Fruit fly (Drosophila melanogaster) whole organism, embryonic: ENCODE measurements around the gene Arfip.

Experiments
- Ada2b ChIP-seq: fragments of 200-800 bp; sonication (Bioruptor generic); IDR thresholded peaks from 2 replicates; pipeline ENCODE4 v1.3.6; 2022; ENCODE audit warnings: missing biosample characterization, missing genetic modification characterization
- Aef1 ChIP-seq: fragments of 200-800 bp; sonication (Bioruptor generic); IDR thresholded peaks from 3 replicates; pipeline ENCODE4 v1.3.6; 2022; ENCODE audit warnings: missing biosample characterization, missing genetic modification characterization
- Awh ChIP-seq: fragments of 200-800 bp; sonication (Bioruptor generic); IDR thresholded peaks from 2 replicates; pipeline ENCODE4, ENCODE4 v1.3.6; 2022; ENCODE audit warnings: missing biosample characterization, missing genetic modification characterization
- B-H2 ChIP-seq: fragments of 200-800 bp; sonication (Bioruptor generic); optimal IDR thresholded peaks from 2 replicates; lab custom pipeline; 2018; ENCODE audit warnings: missing biosample characterization, mild to moderate bottlenecking, missing genetic modification characterization
- CG12769 ChIP-seq: fragments of 200-800 bp; sonication (Bioruptor generic); optimal IDR thresholded peaks from 2 replicates; lab custom pipeline; 2019; ENCODE audit warnings: missing biosample characterization, mild to moderate bottlenecking, missing genetic modification characterization, moderate library complexity
- CG12942 ChIP-seq: fragments of 200-800 bp; sonication (Bioruptor generic); optimal IDR thresholded peaks from 3 replicates; lab custom pipeline; 2016; ENCODE audit warnings: missing biosample characterization, missing genetic modification characterization
- CG14667 ChIP-seq: fragments of 200-800 bp; sonication (Bioruptor generic); IDR thresholded peaks from 2 replicates; pipeline ENCODE4 v1.3.6; 2022; ENCODE audit warnings: missing biosample characterization, missing genetic modification characterization
- CG30020 ChIP-seq: fragments of 200-800 bp; optimal IDR thresholded peaks from 2 replicates; lab custom pipeline; 2019; ENCODE audit warnings: missing biosample characterization, mild to moderate bottlenecking, missing genetic modification characterization, moderate library complexity
- CG31365 ChIP-seq: fragments of 200-800 bp; sonication (Bioruptor generic); optimal IDR thresholded peaks from 2 replicates; lab custom pipeline; 2018; ENCODE audit warnings: missing biosample characterization, mild to moderate bottlenecking, missing genetic modification characterization
- CG32532 ChIP-seq: fragments of 200-800 bp; sonication (Bioruptor generic); IDR thresholded peaks from 2 replicates; pipeline ENCODE4 v1.3.6; 2022; ENCODE audit warnings: missing biosample characterization, missing genetic modification characterization
- CG4282 ChIP-seq: fragments of 200-800 bp; sonication (Bioruptor generic); optimal IDR thresholded peaks from 2 replicates; lab custom pipeline; 2016; ENCODE audit warnings: missing biosample characterization, missing genetic modification characterization
- CG4617 ChIP-seq: fragments of 200-800 bp; sonication (Bioruptor generic); optimal IDR thresholded peaks from 3 replicates; lab custom pipeline; 2016; ENCODE audit warnings: missing biosample characterization, missing genetic modification characterization, borderline replicate concordance
- CG4854 ChIP-seq: fragments of 200-800 bp; sonication (Bioruptor generic); optimal IDR thresholded peaks from 2 replicates; lab custom pipeline; 2016; ENCODE audit warnings: missing biosample characterization, missing genetic modification characterization, inconsistent platforms
- CG5245 ChIP-seq: fragments of 200-800 bp; sonication (Bioruptor generic); optimal IDR thresholded peaks from 3 replicates; lab custom pipeline; 2016; ENCODE audit warnings: missing biosample characterization, missing genetic modification characterization
- CG5953 ChIP-seq: fragments of 200-800 bp; sonication (Bioruptor generic); IDR thresholded peaks from 2 replicates; pipeline ENCODE4 v1.3.6; 2022; ENCODE audit warnings: missing biosample characterization, missing genetic modification characterization
- CG6175 ChIP-seq: fragments of 200-800 bp; sonication (Bioruptor generic); IDR thresholded peaks from 3 replicates; pipeline ENCODE4 v1.3.6; 2022; ENCODE audit warnings: missing biosample characterization, missing genetic modification characterization
- CG7372 ChIP-seq: fragments of 200-800 bp; sonication (Bioruptor generic); IDR thresholded peaks from 2 replicates; pipeline ENCODE4 v1.3.6; 2022; ENCODE audit warnings: missing biosample characterization, missing genetic modification characterization
- CG7786 ChIP-seq: fragments of 200-800 bp; sonication (Bioruptor generic); optimal IDR thresholded peaks from 2 replicates; lab custom pipeline; 2016; ENCODE audit warnings: missing biosample characterization, missing genetic modification characterization
- CG9797 ChIP-seq: fragments of 200-800 bp; sonication (Bioruptor generic); optimal IDR thresholded peaks from 3 replicates; lab custom pipeline; 2018; ENCODE audit warnings: missing biosample characterization, mild to moderate bottlenecking, missing genetic modification characterization
- CG9932 ChIP-seq: fragments of 200-800 bp; sonication (Bioruptor generic); IDR thresholded peaks from 2 replicates; pipeline ENCODE4 v1.3.6; 2022; ENCODE audit warnings: missing biosample characterization, missing genetic modification characterization
- D19A ChIP-seq: fragments of 200-800 bp; optimal IDR thresholded peaks from 3 replicates; lab custom pipeline; 2019; ENCODE audit warnings: missing biosample characterization, mild to moderate bottlenecking, missing genetic modification characterization, moderate library complexity
- D19B ChIP-seq: fragments of 200-800 bp; sonication (Bioruptor generic); optimal IDR thresholded peaks from 2 replicates; lab custom pipeline; 2017; ENCODE audit warnings: missing biosample characterization, mild to moderate bottlenecking, missing genetic modification characterization
- Doc2 ChIP-seq: fragments of 200-800 bp; sonication (Bioruptor generic); IDR thresholded peaks from 2 replicates; pipeline ENCODE4 v1.3.6; 2022; ENCODE audit warnings: missing biosample characterization, missing genetic modification characterization
- E2f2 ChIP-seq: fragments of 200-800 bp; sonication (Bioruptor generic); IDR thresholded peaks from 2 replicates; pipeline ENCODE4 v1.3.6; 2022; ENCODE audit warnings: missing biosample characterization, missing genetic modification characterization
- ERR ChIP-seq: fragments of 200-800 bp; sonication (Bioruptor generic); optimal IDR thresholded peaks from 2 replicates; lab custom pipeline; 2016; ENCODE audit warnings: missing biosample characterization, missing genetic modification characterization
- Gug ChIP-seq: fragments of 200-800 bp; sonication (Bioruptor generic); IDR thresholded peaks from 4 replicates; pipeline ENCODE4 v1.3.6; 2022; ENCODE audit warnings: missing biosample characterization, missing genetic modification characterization
- HLH4C ChIP-seq: fragments of 200-800 bp; sonication (Bioruptor generic); IDR thresholded peaks from 3 replicates; pipeline ENCODE4 v1.3.6; 2022; ENCODE audit warnings: missing biosample characterization, missing genetic modification characterization; ENCODE audit not compliant: partially characterized antibody
- MBD-R2 ChIP-seq: fragments of 200-800 bp; sonication (Bioruptor generic); IDR thresholded peaks from 2 replicates; pipeline ENCODE4 v1.3.6; 2022; ENCODE audit warnings: missing biosample characterization, missing genetic modification characterization
- Mad ChIP-seq: fragments of 200-800 bp; sonication (Bioruptor generic); optimal IDR thresholded peaks from 2 replicates; lab custom pipeline; 2016; ENCODE audit warnings: missing biosample characterization, missing genetic modification characterization
- Nf-YA ChIP-seq: fragments of 200-800 bp; sonication (Bioruptor generic); IDR thresholded peaks from 2 replicates; pipeline ENCODE4 v1.3.6; 2022; ENCODE audit warnings: missing biosample characterization, missing genetic modification characterization
- Optix ChIP-seq: fragments of 200-800 bp; sonication (Bioruptor generic); IDR thresholded peaks from 3 replicates; pipeline ENCODE4 v1.3.6; 2022; ENCODE audit warnings: missing biosample characterization, missing genetic modification characterization
- Scr ChIP-seq: fragments of 200-800 bp; sonication (Bioruptor generic); IDR thresholded peaks from 2 replicates; pipeline ENCODE4 v1.3.6; 2022; ENCODE audit warnings: missing biosample characterization, missing genetic modification characterization; ENCODE audit not compliant: partially characterized antibody
- Sin3A ChIP-seq: fragments of >200 bp; optimal IDR thresholded peaks from 2 replicates; lab custom pipeline; 2018
- Xrp1 ChIP-seq: fragments of 200-800 bp; sonication (Bioruptor generic); IDR thresholded peaks from 2 replicates; pipeline ENCODE4 v1.3.6; 2022; ENCODE audit warnings: missing biosample characterization, missing genetic modification characterization
- ato ChIP-seq: fragments of 200-800 bp; sonication (Bioruptor generic); IDR thresholded peaks from 2 replicates; pipeline ENCODE4 v1.3.6; 2022; ENCODE audit warnings: missing biosample characterization, missing genetic modification characterization; ENCODE audit not compliant: partially characterized antibody
- dysf ChIP-seq: fragments of 200-800 bp; sonication (Bioruptor generic); IDR thresholded peaks from 3 replicates; pipeline ENCODE4 v1.3.6; 2022; ENCODE audit warnings: missing biosample characterization, missing genetic modification characterization
- esg ChIP-seq: fragments of 200-800 bp; sonication (Bioruptor generic); conservative IDR thresholded peaks from 2 replicates; pipeline ENCODE4 v1.3.6; 2022; ENCODE audit warnings: missing biosample characterization, missing genetic modification characterization
- fd96Cb ChIP-seq: fragments of 200-800 bp; sonication (Bioruptor generic); optimal IDR thresholded peaks from 2 replicates; lab custom pipeline; 2018; ENCODE audit warnings: missing biosample characterization, mild to moderate bottlenecking, missing genetic modification characterization, moderate library complexity
- gcm ChIP-seq: fragments of 200-800 bp; sonication (Bioruptor generic); optimal IDR thresholded peaks from 2 replicates; lab custom pipeline; 2019; ENCODE audit warnings: missing biosample characterization, mild to moderate bottlenecking, missing genetic modification characterization, moderate library complexity
- grau ChIP-seq: fragments of 200-800 bp; optimal IDR thresholded peaks from 3 replicates; lab custom pipeline; 2019; ENCODE audit warnings: missing biosample characterization, mild to moderate bottlenecking, missing genetic modification characterization, moderate library complexity
- gsb ChIP-seq: fragments of 200-800 bp; sonication (Bioruptor generic); IDR thresholded peaks from 2 replicates; pipeline ENCODE4 v1.3.6; 2022; ENCODE audit warnings: missing biosample characterization, missing genetic modification characterization
- hb ChIP-seq: fragments of 200-800 bp; sonication (Bioruptor generic); IDR thresholded peaks from 3 replicates; pipeline ENCODE4 v1.3.6; 2022; ENCODE audit warnings: missing biosample characterization, missing genetic modification characterization; ENCODE audit not compliant: partially characterized antibody
- inv ChIP-seq: fragments of 200-800 bp; sonication (Bioruptor generic); IDR thresholded peaks from 2 replicates; pipeline ENCODE4 v1.3.6; 2022; ENCODE audit warnings: missing biosample characterization, missing genetic modification characterization; ENCODE audit not compliant: partially characterized antibody
- pb ChIP-seq: fragments of 200-800 bp; sonication (Bioruptor generic); optimal IDR thresholded peaks from 3 replicates; lab custom pipeline; 2016; ENCODE audit warnings: missing biosample characterization, missing genetic modification characterization
- run ChIP-seq: fragments of 200-800 bp; sonication (Bioruptor generic); optimal IDR thresholded peaks from 3 replicates; lab custom pipeline; 2018; ENCODE audit warnings: missing biosample characterization, mild to moderate bottlenecking, missing genetic modification characterization
- salm ChIP-seq: fragments of 200-800 bp; sonication (Bioruptor generic); optimal IDR thresholded peaks from 2 replicates; lab custom pipeline; 2018; ENCODE audit warnings: missing biosample characterization, mild to moderate bottlenecking, missing genetic modification characterization
- shn ChIP-seq: fragments of 200-800 bp; sonication (Bioruptor generic); optimal IDR thresholded peaks from 3 replicates; lab custom pipeline; 2016; ENCODE audit warnings: missing biosample characterization, missing genetic modification characterization
- so ChIP-seq: fragments of 200-800 bp; sonication (Bioruptor generic); IDR thresholded peaks from 3 replicates; pipeline ENCODE4 v1.3.6; 2022; ENCODE audit warnings: missing biosample characterization, missing genetic modification characterization
- ttk ChIP-seq: fragments of 200-800 bp; sonication (Bioruptor generic); IDR thresholded peaks from 2 replicates; pipeline ENCODE4 v2.1.2; 2022; ENCODE audit warnings: missing biosample characterization, missing genetic modification characterization
- unc-4 ChIP-seq: fragments of 200-800 bp; sonication (Bioruptor generic); IDR thresholded peaks from 2 replicates; pipeline ENCODE4 v1.3.6; 2022; ENCODE audit warnings: missing biosample characterization, missing genetic modification characterization; ENCODE audit not compliant: partially characterized antibody
- usp ChIP-seq: fragments of >200 bp; optimal IDR thresholded peaks from 2 replicates; lab custom pipeline; 2017; ENCODE audit warnings: missing biosample characterization, missing genetic modification characterization

Gene Arfip

DNA sequence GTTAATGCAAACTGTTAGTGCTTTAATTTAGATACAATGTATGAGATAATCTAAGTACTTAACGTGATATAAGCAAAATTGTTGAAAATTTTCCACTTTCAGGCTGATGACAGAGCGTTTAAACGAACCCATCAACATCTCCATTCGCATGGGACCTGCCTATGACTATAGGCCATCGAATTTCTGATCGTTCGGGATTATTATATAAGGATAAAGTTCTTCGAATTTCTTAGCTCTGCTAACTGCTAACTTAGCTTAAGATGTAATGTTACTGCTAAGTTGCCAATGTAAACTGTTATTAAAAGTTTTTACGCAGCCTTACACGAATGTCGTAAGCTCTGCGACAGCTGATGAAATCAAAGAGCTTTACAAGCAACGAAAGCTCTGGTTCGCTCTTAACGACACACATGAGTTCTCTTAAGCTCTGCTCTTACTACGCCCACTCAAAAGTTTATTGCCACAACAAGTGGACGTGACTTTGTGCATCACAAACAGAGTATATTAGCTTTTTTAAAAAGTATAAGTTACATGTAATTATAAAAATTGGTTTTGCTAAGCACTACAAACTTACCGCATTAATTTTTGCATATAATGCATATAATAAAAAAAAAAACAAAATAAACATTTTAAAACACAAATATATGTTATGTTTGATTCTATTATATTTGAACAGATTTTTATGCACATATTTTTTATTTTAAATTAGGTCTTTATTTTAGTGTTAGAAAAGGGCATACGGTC, 38.0 kb downstream of the Arfip start (continued):
- TF ChIP-seq Optix (GFP tag; lab: Robert Waterston, UW) (no peak; the same call in 2 of the 3 replicates), CG7372 (GFP tag; lab: Robert Waterston, UW) (peak; percentile 99), dysf (GFP tag; lab: Robert Waterston, UW) (peak; percentile 99), gsb (GFP tag; lab: Robert Waterston, UW) (peak; percentile 96), D19A (tag; lab: Kevin White, UChicago) (peak; percentile 99), Sin3A (lab: Kevin White, UChicago) (no peak), CG4854 (GFP tag; lab: Kevin White, UChicago) (peak; percentile 85), salm (tag; lab: Kevin White, UChicago) (peak; percentile 97), CG9932 (GFP tag; lab: Robert Waterston, UW) (peak; percentile 98), esg (GFP tag; lab: Robert Waterston, UW) (peak; percentile 99), shn (GFP tag; lab: Kevin White, UChicago) (peak; percentile 82), inv (GFP tag; lab: Robert Waterston, UW) (no peak), gcm (peak; percentile 97), Scr (no peak), CG4282 (no peak), HLH4C (GFP tag; lab: Robert Waterston, UW) (no peak), CG12942 (GFP tag; lab: Kevin White, UChicago) (peak; percentile 95), CG4617 (GFP tag; lab: Kevin White, UChicago) (peak; percentile 86), ato (GFP tag; lab: Robert Waterston, UW) (no peak), Gug (GFP tag; lab: Robert Waterston, UW) (peak; percentile 97), D19B (GFP tag; lab: Kevin White, UChicago) (peak; percentile 96), ttk (GFP tag; lab: Robert Waterston, UW) (peak; percentile 98), grau (tag; lab: Kevin White, UChicago) (peak; percentile 95), CG31365 (tag; lab: Kevin White, UChicago) (peak; percentile 66), Doc2 (peak; percentile 93), CG6175 (GFP tag; lab: Robert Waterston, UW) (peak; percentile 95; the same call in 2 of the 3 replicates), Ada2b (GFP tag; lab: Robert Waterston, UW) (peak; percentile 97), CG9797 (GFP tag; lab: Kevin White, UChicago) (peak; percentile 33), hb (GFP tag; lab: Robert Waterston, UW) (no peak), B-H2 (GFP tag; lab: Kevin White, UChicago) (peak; percentile 93), so (peak; percentile 98), Aef1 (GFP tag; lab: Robert Waterston, UW) (peak; percentile 98), fd96Cb (tag; lab: Kevin White, UChicago) (peak; percentile 99), CG12769 (tag; lab: Kevin White, UChicago) (peak; percentile 82), CG32532 (GFP tag; lab: Robert Waterston, UW) (peak; percentile 99), CG30020 (tag; lab: Kevin White, UChicago) (peak; percentile 75), MBD-R2 (peak; percentile 94), E2f2 (GFP tag; lab: Robert Waterston, UW) (peak; percentile 87), Nf-YA (GFP tag; lab: Robert Waterston, UW) (peak; percentile 96), CG14667 (GFP tag; lab: Robert Waterston, UW) (peak; percentile 96), CG7786 (peak; percentile 86), CG5245 (GFP tag; lab: Kevin White, UChicago) (peak; percentile 91), ERR (peak; percentile 39), Xrp1 (peak; percentile 98), pb (no peak), run (peak; percentile 98), unc-4 (GFP tag; lab: Robert Waterston, UW) (no peak), Awh (peak; percentile 97), Mad (GFP tag; lab: Kevin White, UChicago) (peak; percentile 86), CG5953 (GFP tag; lab: Robert Waterston, UW) (peak; percentile 96), usp (no peak)
